Worm (Caenorhabditis elegans): ENCODE data around the gene W06G6.2.
"Not testable (repeated sequence)": the region's sequence is repeated elsewhere in the genome, so short reads cannot be mapped to it uniquely, and the experiment has no call there.

- not testable (repeated sequence) for TF ChIP-seq ham-2 (GFP tag; optimal IDR thresholded peaks at IDR 0.05); unc-39 (tag; optimal IDR thresholded peaks at IDR 0.05); unc-62 (GFP tag; optimal IDR thresholded peaks at IDR 0.05); blmp-1 (tag; optimal IDR thresholded peaks at IDR 0.05); elt-1 (tag; optimal IDR thresholded peaks at IDR 0.05; ENCODE audit: borderline replicate concordance, insufficient read depth); lsy-2 (tag; optimal IDR thresholded peaks at IDR 0.05)
These were observed 25.2 kb downstream of the W06G6.2 start, which contains the start of gene W06G6.15 for ce11 chrV:16654242-16654641.
